Fruit fly (Drosophila melanogaster): ENCODE data around the gene grp.

Gene grp

dm6 chr2L:16711891-16712290 lies 32.0 kb downstream of the grp start:
- TF ChIP-seq CG1603 (tag; optimal IDR thresholded peaks at IDR 0.05), result no peak
- no peak for TF ChIP-seq so (GFP tag; IDR thresholded peaks at IDR 0.05)
- peak; percentile 71 for TF ChIP-seq abd-A (tag; optimal IDR thresholded peaks at IDR 0.05)
- TF ChIP-seq oc (tag; optimal IDR thresholded peaks at IDR 0.05), result peak; percentile 2
- TF ChIP-seq CG17186 (GFP tag; optimal IDR thresholded peaks at IDR 0.05), result no peak
- peak; percentile 65 for TF ChIP-seq grn (GFP tag; optimal IDR thresholded peaks at IDR 0.05)
- TF ChIP-seq cwo (GFP tag; optimal IDR thresholded peaks at IDR 0.05), result no peak
- TF ChIP-seq Awh (GFP tag; IDR thresholded peaks at IDR 0.05), result peak; percentile 61; the same call in 1 of the 2 replicates
- no peak for TF ChIP-seq CG18011 (GFP tag; optimal IDR thresholded peaks at IDR 0.05)
- TF ChIP-seq CG13296 (GFP tag; optimal IDR thresholded peaks at IDR 0.05), result no peak
- peak in 1 of 2 experiments; percentile 44 for TF ChIP-seq Hr78 (GFP tag; optimal IDR thresholded peaks at IDR 0.05)
- no peak for TF ChIP-seq cg (GFP tag; optimal IDR thresholded peaks at IDR 0.05)
- peak; percentile 7 for TF ChIP-seq pros (GFP tag; optimal IDR thresholded peaks at IDR 0.05)
- TF ChIP-seq CG6654 (GFP tag; optimal IDR thresholded peaks at IDR 0.05), result no peak
- no peak for TF ChIP-seq CG11093 (GFP tag; IDR thresholded peaks at IDR 0.05)
- no peak for TF ChIP-seq chif (GFP tag; optimal IDR thresholded peaks at IDR 0.05)
- TF ChIP-seq CG9437 (GFP tag; optimal IDR thresholded peaks at IDR 0.05), result no peak
- TF ChIP-seq crp (GFP tag; optimal IDR thresholded peaks at IDR 0.05), result no peak
- TF ChIP-seq run (tag; optimal IDR thresholded peaks at IDR 0.05), result peak; percentile 54
- TF ChIP-seq BtbVII (GFP tag; optimal IDR thresholded peaks at IDR 0.05), result no peak
- no peak for TF ChIP-seq CG3065 (GFP tag; optimal IDR thresholded peaks at IDR 0.05)
- TF ChIP-seq jumu (GFP tag; optimal IDR thresholded peaks at IDR 0.05), result no peak
- TF ChIP-seq cato (GFP tag; optimal IDR thresholded peaks at IDR 0.05; ENCODE audit: borderline replicate concordance), result no peak
- TF ChIP-seq her (GFP tag; optimal IDR thresholded peaks at IDR 0.05), result no peak
- no peak for TF ChIP-seq chinmo (GFP tag; IDR thresholded peaks at IDR 0.05; ENCODE audit: partially characterized antibody)
- TF ChIP-seq CG16863 (GFP tag; optimal IDR thresholded peaks at IDR 0.05), result no peak
- no peak for TF ChIP-seq CG15011 (GFP tag; optimal IDR thresholded peaks at IDR 0.05)
- TF ChIP-seq CG6765 (GFP tag; optimal IDR thresholded peaks at IDR 0.05), result no peak
- TF ChIP-seq eve (GFP tag; optimal IDR thresholded peaks at IDR 0.05), result peak in 1 of 2 experiments; percentile 28
- 0 out of 3 replicates have a peak, but pooled peaks have one; percentile 36 for TF ChIP-seq ci (GFP tag; IDR thresholded peaks at IDR 0.05)
- no peak for TF ChIP-seq Dbx (GFP tag; IDR thresholded peaks at IDR 0.05)
- no peak for TF ChIP-seq Dfd (GFP tag; optimal IDR thresholded peaks at IDR 0.05)
- no peak for TF ChIP-seq tup (GFP tag; optimal IDR thresholded peaks at IDR 0.05)
- no peak for TF ChIP-seq danr (GFP tag; IDR thresholded peaks at IDR 0.05)
- no peak for TF ChIP-seq CG6813 (GFP tag; optimal IDR thresholded peaks at IDR 0.05)
- no peak for TF ChIP-seq CrebB (tag; optimal IDR thresholded peaks at IDR 0.05)
- TF ChIP-seq CG9932 (GFP tag; IDR thresholded peaks at IDR 0.05), result no peak
- no peak for TF ChIP-seq bbx (GFP tag; IDR thresholded peaks at IDR 0.05; ENCODE audit: partially characterized antibody)
- peak; percentile 82 for TF ChIP-seq vvl (GFP tag; IDR thresholded peaks at IDR 0.05)
- TF ChIP-seq Adf1 (GFP tag; IDR thresholded peaks at IDR 0.05), result no peak
- TF ChIP-seq CG10321 (GFP tag; IDR thresholded peaks at IDR 0.05), result no peak
- no peak for TF ChIP-seq Xrp1 (GFP tag; IDR thresholded peaks at IDR 0.05)
